Fruit fly (Drosophila melanogaster): Measurements from ENCODE around the gene CG17562.

The CG17562 gene

dm6 chr3R:16652091-16652490, 37.0 kb downstream of the CG17562 start, which contains the start of gene CG14907:
TSS of gene CG14907 (minus strand) at chr3R:16652319.
- no peak for TF ChIP-seq CG8478 (optimal IDR thresholded peaks at IDR 0.05)
- no peak for TF ChIP-seq CTCF (optimal IDR thresholded peaks at IDR 0.05)

- no peak for TF ChIP-seq CTCF (optimal IDR thresholded peaks at IDR 0.05)
- no peak for TF ChIP-seq CG8478 (optimal IDR thresholded peaks at IDR 0.05)
Measured at dm6 chr3R:16655000-16655493, 39.9 kb downstream of the CG17562 start.

dm6 chr3R:16655494-16656493, 40.7 kb downstream of the CG17562 start, which contains the start of gene modSP:
TSS of gene modSP (minus strand) at chr3R:16655662.
- TF ChIP-seq CTCF (optimal IDR thresholded peaks at IDR 0.05) (peak; percentile 70 to 84), CG8478 (optimal IDR thresholded peaks at IDR 0.05) (no peak)

- no peak for TF ChIP-seq CG8478 (optimal IDR thresholded peaks at IDR 0.05)
- TF ChIP-seq CTCF (optimal IDR thresholded peaks at IDR 0.05) = no peak
Measured at dm6 chr3R:16661693-16662092, 46.6 kb downstream of the CG17562 start.

dm6 chr3R:16664144-16664825, 49.2 kb downstream of the CG17562 start:
- TF ChIP-seq CTCF (optimal IDR thresholded peaks at IDR 0.05) = no peak
- no peak for TF ChIP-seq CG8478 (optimal IDR thresholded peaks at IDR 0.05)
